Worm (Caenorhabditis elegans) whole organism, L4/young adult: Measurements from ENCODE around the gene lact-3.

Experiments used
- W03F9.2 ChIP-seq: fragments of 150-350 bp; optimal IDR thresholded peaks from 2 replicates; lab custom pipeline; 2014; ENCODE audit warnings: missing biosample characterization, missing genetic modification characterization
- dao-5 ChIP-seq: sonication (generic microtip); optimal IDR thresholded peaks from 2 replicates; lab custom pipeline; 2016; ENCODE audit warnings: missing genotype, missing genetic modification characterization, moderate library complexity, missing compliant biosample characterization

ce11 chrII:10605512-10605911, 52.0 kb downstream of the lact-3 start, which contains the start of gene taf-13:
- TF ChIP-seq W03F9.2 (tag; lab: Kevin White, UChicago) (no peak), dao-5 (tag; lab: Kevin White, UChicago) (no peak)
